Fruit fly (Drosophila melanogaster) whole organism, embryonic: Measurements from ENCODE around the gene Blos4.

Experiments used
- Awh ChIP-seq: fragments of 200-800 bp; sonication (Bioruptor generic); IDR thresholded peaks from 2 replicates; pipeline ENCODE4, ENCODE4 v1.3.6; 2022; ENCODE audit warnings: missing biosample characterization, missing genetic modification characterization
- CG11504 ChIP-seq: fragments of 200-800 bp; sonication (Bioruptor generic); optimal IDR thresholded peaks from 3 replicates; lab custom pipeline; 2019; ENCODE audit warnings: missing biosample characterization, mild to moderate bottlenecking, missing genetic modification characterization, moderate library complexity
- CG2120 ChIP-seq: fragments of 200-800 bp; sonication (Bioruptor generic); optimal IDR thresholded peaks from 3 replicates; lab custom pipeline; 2016; ENCODE audit warnings: missing biosample characterization, missing genetic modification characterization
- CG2202 ChIP-seq: fragments of 200-800 bp; sonication (Bioruptor generic); optimal IDR thresholded peaks from 2 replicates; lab custom pipeline; 2018; ENCODE audit warnings: missing biosample characterization, mild to moderate bottlenecking, missing genetic modification characterization
- CG34224 ChIP-seq: fragments of 200-800 bp; sonication (Bioruptor generic); IDR thresholded peaks from 3 replicates; pipeline ENCODE4 v1.3.6; 2022; ENCODE audit warnings: missing biosample characterization, missing genetic modification characterization; ENCODE audit not compliant: partially characterized antibody
- CG4404 ChIP-seq: fragments of 200-800 bp; sonication (Bioruptor generic); IDR thresholded peaks from 2 replicates; pipeline ENCODE4 v1.3.6; 2022; ENCODE audit warnings: missing biosample characterization, missing genetic modification characterization
- CG4820 ChIP-seq: fragments of 200-800 bp; sonication (Bioruptor generic); optimal IDR thresholded peaks from 3 replicates; lab custom pipeline; 2016; ENCODE audit warnings: missing biosample characterization, missing genetic modification characterization
- CG7839 ChIP-seq: fragments of 200-800 bp; sonication (Bioruptor generic); optimal IDR thresholded peaks from 3 replicates; lab custom pipeline; 2018; ENCODE audit warnings: missing biosample characterization, mild to moderate bottlenecking, missing genetic modification characterization, moderate library complexity
- Dek ChIP-seq: fragments of 200-800 bp; sonication (Bioruptor generic); optimal IDR thresholded peaks from 3 replicates; lab custom pipeline; 2019; ENCODE audit warnings: missing biosample characterization, mild to moderate bottlenecking, missing genetic modification characterization, moderate library complexity
- Fer1 ChIP-seq: fragments of 200-800 bp; sonication (Bioruptor generic); optimal IDR thresholded peaks from 2 replicates; lab custom pipeline; 2017; ENCODE audit warnings: missing biosample characterization, mild to moderate bottlenecking, missing genetic modification characterization
- Gsc ChIP-seq: fragments of 200-800 bp; sonication (Bioruptor generic); IDR thresholded peaks from 2 replicates; pipeline ENCODE4 v1.3.6; 2022; ENCODE audit warnings: missing biosample characterization, missing genetic modification characterization
- Hr51 ChIP-seq, 2 experiments: fragments of 200-800 bp; sonication (Bioruptor generic); optimal IDR thresholded peaks; 2 replicates in 1 of 2; 3 replicates in 1 of 2; lab custom pipeline; 2016 to 2018; ENCODE audit warnings: missing biosample characterization in 2 of 2, missing genetic modification characterization in 2 of 2, mild to moderate bottlenecking in 1 of 2, moderate library complexity in 1 of 2
- Lhr ChIP-seq: fragments of 200-800 bp; sonication (Bioruptor generic); optimal IDR thresholded peaks from 3 replicates; lab custom pipeline; 2017; ENCODE audit warnings: mild to moderate bottlenecking, missing biosample characterization, missing genetic modification reagents, missing genetic modification characterization
- NC2α ChIP-seq: fragments of 200-800 bp; sonication (Bioruptor generic); optimal IDR thresholded peaks from 2 replicates; lab custom pipeline; 2016; ENCODE audit warnings: missing biosample characterization, missing genetic modification characterization
- Neu2 ChIP-seq: fragments of 200-800 bp; sonication (Bioruptor generic); optimal IDR thresholded peaks from 3 replicates; lab custom pipeline; 2016; ENCODE audit warnings: missing biosample characterization, missing genetic modification characterization, borderline replicate concordance
- Opbp ChIP-seq: fragments of 200-800 bp; sonication (Bioruptor generic); IDR thresholded peaks from 3 replicates; pipeline ENCODE4 v1.3.6; 2022; ENCODE audit warnings: missing biosample characterization, missing genetic modification characterization; ENCODE audit not compliant: partially characterized antibody
- Ravus ChIP-seq: fragments of 200-800 bp; sonication (Bioruptor generic); IDR thresholded peaks from 2 replicates; pipeline ENCODE4 v1.3.6; 2022; ENCODE audit warnings: missing biosample characterization, missing genetic modification characterization
- Sry-δ ChIP-seq: fragments of 200-800 bp; sonication (Bioruptor generic); optimal IDR thresholded peaks from 2 replicates; lab custom pipeline; 2016; ENCODE audit warnings: missing biosample characterization, missing genetic modification characterization
- Ssrp ChIP-seq: fragments of 200-800 bp; sonication (Bioruptor generic); optimal IDR thresholded peaks from 2 replicates; lab custom pipeline; 2018; ENCODE audit warnings: missing biosample characterization, mild to moderate bottlenecking, missing genetic modification characterization, moderate library complexity
- abd-A ChIP-seq: fragments of 200-800 bp; sonication (Bioruptor generic); optimal IDR thresholded peaks from 3 replicates; lab custom pipeline; 2019; ENCODE audit warnings: missing biosample characterization, mild to moderate bottlenecking, missing genetic modification characterization, moderate library complexity
- ap ChIP-seq: fragments of 200-800 bp; sonication (Bioruptor generic); IDR thresholded peaks from 2 replicates; pipeline ENCODE4 v1.3.6; 2022; ENCODE audit warnings: missing biosample characterization, missing genetic modification characterization
- ato ChIP-seq: fragments of 200-800 bp; sonication (Bioruptor generic); IDR thresholded peaks from 2 replicates; pipeline ENCODE4 v1.3.6; 2022; ENCODE audit warnings: missing biosample characterization, missing genetic modification characterization; ENCODE audit not compliant: partially characterized antibody
- bigmax ChIP-seq: fragments of 200-800 bp; sonication (Bioruptor generic); optimal IDR thresholded peaks from 2 replicates; lab custom pipeline; 2018; ENCODE audit warnings: missing biosample characterization, mild to moderate bottlenecking, missing genetic modification characterization
- cato ChIP-seq: fragments of 200-800 bp; sonication (Bioruptor generic); optimal IDR thresholded peaks from 2 replicates; lab custom pipeline; 2016; ENCODE audit warnings: missing biosample characterization, missing genetic modification characterization, borderline replicate concordance
- chm ChIP-seq: fragments of 200-800 bp; sonication (Bioruptor generic); IDR thresholded peaks from 2 replicates; pipeline ENCODE4 v1.3.6; 2022; ENCODE audit warnings: missing biosample characterization, missing genetic modification characterization
- crp ChIP-seq, 2 experiments: fragments of 200-800 bp; sonication (Bioruptor generic); optimal IDR thresholded peaks; 2 replicates in 1 of 2; 3 replicates in 1 of 2; lab custom pipeline; 2017; ENCODE audit warnings: missing biosample characterization in 2 of 2, missing genetic modification characterization in 2 of 2, mild to moderate bottlenecking in 1 of 2, moderate library complexity in 1 of 2
- dan ChIP-seq: fragments of 200-800 bp; sonication (Bioruptor generic); IDR thresholded peaks from 2 replicates; pipeline ENCODE4 v1.3.6; 2022; ENCODE audit warnings: missing biosample characterization, missing genetic modification characterization
- en ChIP-seq: fragments of 200-800 bp; sonication (Bioruptor generic); optimal IDR thresholded peaks from 2 replicates; lab custom pipeline; 2016; ENCODE audit warnings: missing biosample characterization, missing genetic modification characterization
- esg ChIP-seq: fragments of 200-800 bp; sonication (Bioruptor generic); conservative IDR thresholded peaks from 2 replicates; pipeline ENCODE4 v1.3.6; 2022; ENCODE audit warnings: missing biosample characterization, missing genetic modification characterization
- eyg ChIP-seq: fragments of 200-800 bp; sonication (Bioruptor generic); optimal IDR thresholded peaks from 3 replicates; lab custom pipeline; 2016; ENCODE audit warnings: missing biosample characterization, missing genetic modification characterization
- gce ChIP-seq: fragments of 200-800 bp; sonication (Bioruptor generic); IDR thresholded peaks from 3 replicates; pipeline ENCODE4 v1.3.6; 2022; ENCODE audit warnings: missing biosample characterization, missing genetic modification characterization
- her ChIP-seq: fragments of 200-800 bp; sonication (Bioruptor generic); optimal IDR thresholded peaks from 2 replicates; lab custom pipeline; 2016; ENCODE audit warnings: missing biosample characterization, missing genetic modification characterization
- hth ChIP-seq: fragments of >200 bp; optimal IDR thresholded peaks from 2 replicates; lab custom pipeline; 2017; ENCODE audit warnings: inconsistent platforms
- lola ChIP-seq, 3 experiments: fragments of >200 bp in 2 of 3; fragments of 200-800 bp in 1 of 3; sonication (Bioruptor generic) in 1 of 3; optimal IDR thresholded peaks; 2 replicates each; lab custom pipeline; 2017 to 2019; ENCODE audit warnings: missing biosample characterization in 3 of 3, missing genetic modification characterization in 3 of 3, mild to moderate bottlenecking in 1 of 3, moderate library complexity in 1 of 3
- maf-S ChIP-seq: fragments of 200-800 bp; sonication (Bioruptor generic); optimal IDR thresholded peaks from 2 replicates; lab custom pipeline; 2016; ENCODE audit warnings: missing biosample characterization, missing genetic modification characterization
- mam ChIP-seq: fragments of 200-800 bp; sonication (Bioruptor generic); optimal IDR thresholded peaks from 3 replicates; lab custom pipeline; 2016; ENCODE audit warnings: missing biosample characterization, missing genetic modification characterization
- oc ChIP-seq: fragments of 200-800 bp; sonication (Bioruptor generic); optimal IDR thresholded peaks from 2 replicates; lab custom pipeline; 2018; ENCODE audit warnings: missing biosample characterization, mild to moderate bottlenecking, missing genetic modification characterization, moderate library complexity
- pfk ChIP-seq: fragments of 200-800 bp; sonication (Bioruptor generic); optimal IDR thresholded peaks from 2 replicates; lab custom pipeline; 2018; ENCODE audit warnings: missing biosample characterization, mild to moderate bottlenecking, missing genetic modification characterization, moderate library complexity
- prd ChIP-seq, 3 experiments: fragments of >200 bp in 2 of 3; fragments of 200-800 bp in 1 of 3; sonication (Bioruptor generic) in 1 of 3; optimal IDR thresholded peaks in 2 of 3; IDR thresholded peaks in 1 of 3; 2 replicates in 2 of 3; 3 replicates in 1 of 3; pipeline versions ENCODE4 v1.3.6 to Lab custom; 2017 to 2022; ENCODE audit warnings: missing biosample characterization in 1 of 3, missing genetic modification characterization in 1 of 3
- psq ChIP-seq: fragments of 200-800 bp; sonication (Bioruptor generic); optimal IDR thresholded peaks from 2 replicates; lab custom pipeline; 2017; ENCODE audit warnings: missing biosample characterization, missing genetic modification characterization
- pzg ChIP-seq: fragments of 200-800 bp; sonication (Bioruptor generic); optimal IDR thresholded peaks from 3 replicates; lab custom pipeline; 2018; ENCODE audit warnings: missing biosample characterization, mild to moderate bottlenecking, missing genetic modification characterization, moderate library complexity
- ro ChIP-seq: fragments of 200-800 bp; sonication (Bioruptor generic); IDR thresholded peaks from 2 replicates; pipeline ENCODE4 v1.3.6; 2022; ENCODE audit warnings: missing biosample characterization, missing genetic modification characterization
- run ChIP-seq: fragments of 200-800 bp; sonication (Bioruptor generic); optimal IDR thresholded peaks from 3 replicates; lab custom pipeline; 2018; ENCODE audit warnings: missing biosample characterization, mild to moderate bottlenecking, missing genetic modification characterization
- tap ChIP-seq: fragments of 200-800 bp; optimal IDR thresholded peaks from 3 replicates; lab custom pipeline; 2019; ENCODE audit warnings: missing biosample characterization, mild to moderate bottlenecking, missing genetic modification characterization, moderate library complexity
- tup ChIP-seq: fragments of 200-800 bp; sonication (Bioruptor generic); optimal IDR thresholded peaks from 2 replicates; lab custom pipeline; 2016; ENCODE audit warnings: missing biosample characterization, mild to moderate bottlenecking, missing genetic modification characterization, moderate library complexity
- usp ChIP-seq: fragments of >200 bp; optimal IDR thresholded peaks from 2 replicates; lab custom pipeline; 2017; ENCODE audit warnings: missing biosample characterization, missing genetic modification characterization

The Blos4 gene

dm6 chr3L:10889692-10890089 lies 10.8 kb downstream of the Blos4 start, which contains the start of gene Cpr67Fa1:
TSS of gene Cpr67Fa1 (plus strand) at chr3L:10889990.
- TF ChIP-seq Hr51 (GFP tag; optimal IDR thresholded peaks at IDR 0.05; lab: Kevin White, UChicago), result peak in 1 of 2 experiments; percentile 22
- TF ChIP-seq CG11504 (tag; lab: Kevin White, UChicago), result peak; percentile 0
- TF ChIP-seq dan (GFP tag; lab: Robert Waterston, UW), result no peak

- TF ChIP-seq en (no peak), Lhr (GFP tag; lab: Kevin White, UChicago) (no peak), Fer1 (GFP tag; lab: Kevin White, UChicago) (no peak), CG4404 (no peak), Dek (no peak), crp (GFP tag; optimal IDR thresholded peaks at IDR 0.05; lab: Kevin White, UChicago) (no peak), Neu2 (GFP tag; lab: Kevin White, UChicago) (no peak), usp (GFP tag; lab: Kevin White, UChicago) (no peak), chm (no peak), NC2α (no peak)
- TF ChIP-seq, all 482 proteins: peak for 0
Measured at dm6 chr3L:10891414-10891813, 12.5 kb downstream of the Blos4 start, which contains the start of gene Cpr67Fa2. TSS of gene Cpr67Fa2 (plus strand) at chr3L:10891714.

dm6 chr3L:10893156-10893784 lies 14.4 kb downstream of the Blos4 start:
- TF ChIP-seq CG7839 (tag; lab: Kevin White, UChicago) (peak; percentile 76), hth (lab: Kevin White, UChicago) (no peak), pfk (GFP tag; lab: Kevin White, UChicago) (no peak), Awh (peak; percentile 63; the same call in 1 of the 2 replicates), eyg (GFP tag; lab: Kevin White, UChicago) (no peak), pzg (GFP tag; lab: Kevin White, UChicago) (no peak), mam (GFP tag; lab: Kevin White, UChicago) (no peak), CG34224 (GFP tag; lab: Robert Waterston, UW) (no peak), run (no peak), tap (tag; lab: Kevin White, UChicago) (peak; percentile 36), ro (GFP tag; lab: Robert Waterston, UW) (no peak), abd-A (tag; lab: Kevin White, UChicago) (peak; percentile 90), CG4820 (GFP tag; lab: Kevin White, UChicago) (no peak), cato (GFP tag; lab: Kevin White, UChicago) (no peak), prd (optimal IDR thresholded peaks at IDR 0.05; lab: Kevin White, UChicago) (no peak), prd (GFP tag; IDR thresholded peaks at IDR 0.05; lab: Robert Waterston, UW) (0 out of 3 replicates have a peak, but pooled peaks have one; percentile 35), lola (GFP tag; optimal IDR thresholded peaks at IDR 0.05; lab: Kevin White, UChicago) (peak in 1 of 3 experiments; percentile 45), psq (GFP tag; lab: Kevin White, UChicago) (no peak), ap (GFP tag; lab: Robert Waterston, UW) (no peak), her (no peak), esg (GFP tag; lab: Robert Waterston, UW) (0 out of 2 replicates have a peak, but pooled peaks have one; percentile 19), gce (GFP tag; lab: Robert Waterston, UW) (no peak), Opbp (GFP tag; lab: Robert Waterston, UW) (no peak), Ravus (GFP tag; lab: Robert Waterston, UW) (no peak), bigmax (GFP tag; lab: Kevin White, UChicago) (no peak), CG2120 (GFP tag; lab: Kevin White, UChicago) (peak; percentile 10), ato (no peak), Ssrp (peak; percentile 52), tup (GFP tag; lab: Kevin White, UChicago) (no peak), Gsc (GFP tag; lab: Robert Waterston, UW) (no peak), maf-S (GFP tag; lab: Kevin White, UChicago) (no peak), Sry-δ (GFP tag; lab: Kevin White, UChicago) (no peak), oc (peak; percentile 59), CG2202 (tag; lab: Kevin White, UChicago) (no peak)
